Worm (Caenorhabditis elegans) whole organism, early embryonic: ENCODE results near the gene F16F9.4.

Experiments used
- B0310.2 ChIP-seq: sonication (generic microtip); optimal IDR thresholded peaks from 2 replicates; lab custom pipeline; 2016; ENCODE audit warnings: mild to moderate bottlenecking, missing genetic modification characterization, missing compliant biosample characterization
- F13C5.2 ChIP-seq: sonication (generic microtip); optimal IDR thresholded peaks from 2 replicates; lab custom pipeline; 2017; ENCODE audit warnings: mild to moderate bottlenecking, missing genetic modification characterization, inconsistent platforms, missing compliant biosample characterization
- aly-1 ChIP-seq: sonication (generic microtip); optimal IDR thresholded peaks from 2 replicates; lab custom pipeline; 2016; ENCODE audit warnings: missing genetic modification characterization, missing compliant biosample characterization
- ama-1 ChIP-seq: fragments of 150-350 bp; optimal IDR thresholded peaks from 2 replicates; lab custom pipeline; 2014
- ceh-13 ChIP-seq: fragments of 200-800 bp; sonication (Bioruptor generic); optimal IDR thresholded peaks from 2 replicates; lab custom pipeline; 2018; ENCODE audit warnings: mild to moderate bottlenecking, missing genetic modification characterization, missing compliant biosample characterization
- ceh-36 ChIP-seq: sonication (generic microtip); optimal IDR thresholded peaks from 2 replicates; lab custom pipeline; 2016; ENCODE audit warnings: missing genetic modification characterization, inconsistent platforms, missing compliant biosample characterization
- ets-7 ChIP-seq: sonication (generic microtip); optimal IDR thresholded peaks from 2 replicates; lab custom pipeline; 2016; ENCODE audit warnings: missing genotype, missing genetic modification characterization, missing compliant biosample characterization
- flt-1 ChIP-seq: fragments of 200-800 bp; sonication (Bioruptor generic); IDR thresholded peaks from 2 replicates; pipeline ENCODE4 v1.3.6; 2022; ENCODE audit warnings: missing genetic modification characterization, missing compliant biosample characterization
- hmbx-1 ChIP-seq: sonication (generic microtip); optimal IDR thresholded peaks from 2 replicates; lab custom pipeline; 2016; ENCODE audit warnings: mild to moderate bottlenecking, missing genetic modification characterization, missing compliant biosample characterization
- hmg-4 ChIP-seq: fragments of 200-800 bp; sonication (Bioruptor generic); optimal IDR thresholded peaks from 2 replicates; lab custom pipeline; 2018; ENCODE audit warnings: mild to moderate bottlenecking, missing genetic modification characterization, missing compliant biosample characterization
- hnd-1 ChIP-seq: sonication (generic microtip); optimal IDR thresholded peaks from 2 replicates; lab custom pipeline; 2016; ENCODE audit warnings: missing genetic modification characterization, missing compliant biosample characterization
- pes-1 ChIP-seq: fragments of 200-800 bp; sonication (Bioruptor generic); IDR thresholded peaks from 2 replicates; pipeline ENCODE4 v1.3.6; 2022; ENCODE audit warnings: missing genetic modification reagents, missing genetic modification characterization, missing compliant biosample characterization
- scrt-1 ChIP-seq: fragments of 200-800 bp; sonication (Bioruptor generic); IDR thresholded peaks from 2 replicates; pipeline ENCODE4 v1.3.6; 2022; ENCODE audit warnings: missing genetic modification characterization, missing compliant biosample characterization
- sea-1 ChIP-seq: fragments of 200-800 bp; sonication (Bioruptor generic); conservative IDR thresholded peaks from 2 replicates; pipeline ENCODE4 v1.3.6; 2022; ENCODE audit warnings: missing genetic modification characterization, missing compliant biosample characterization
- tbx-11 ChIP-seq: fragments of 200-800 bp; sonication (Bioruptor generic); IDR thresholded peaks from 2 replicates; pipeline ENCODE4 v1.3.6; 2022; ENCODE audit warnings: missing genetic modification characterization, missing compliant biosample characterization
- tbx-37 ChIP-seq: fragments of 200-800 bp; sonication (Bioruptor generic); conservative IDR thresholded peaks from 2 replicates; pipeline ENCODE4 v1.3.6; 2022; ENCODE audit warnings: missing genetic modification reagents, missing genetic modification characterization, missing compliant biosample characterization
- tra-4 ChIP-seq: sonication (generic microtip); optimal IDR thresholded peaks from 2 replicates; lab custom pipeline; 2017; ENCODE audit warnings: missing genetic modification characterization, missing compliant biosample characterization

F16F9.4 gene

ce11 chrX:8463085-8463645, at the start of gene F16F9.4:
TSS of gene F16F9.4 (minus strand) at chrX:8463360.
- TF ChIP-seq F13C5.2 (no peak), hmg-4 (GFP tag; lab: Kevin White, UChicago) (no peak)

DNA sequence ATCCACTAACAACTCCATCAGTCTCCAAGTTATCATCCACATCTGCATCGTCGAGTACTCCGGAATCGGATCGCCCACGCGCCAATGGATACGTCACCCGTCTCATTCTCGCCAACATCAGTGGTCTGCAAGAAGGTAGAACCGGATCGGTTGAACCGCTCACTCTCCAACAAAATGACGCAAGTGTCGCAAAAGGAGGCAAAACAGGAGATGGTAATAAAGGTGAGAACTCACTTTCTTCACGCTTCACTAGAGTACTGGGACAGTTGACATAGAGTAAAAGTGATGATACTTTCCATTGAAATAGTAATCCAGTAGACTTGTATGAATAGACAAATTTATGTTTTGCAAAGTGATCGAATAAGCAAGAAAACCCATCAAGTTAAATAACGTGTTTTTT, 45.9 kb upstream of the F16F9.4 start:
- TF ChIP-seq sea-1 (no peak), ceh-13 (GFP tag; lab: Kevin White, UChicago) (no peak), aly-1 (tag; lab: Kevin White, UChicago) (no peak), hnd-1 (tag; lab: Kevin White, UChicago) (no peak), hmbx-1 (no peak), ets-7 (tag; lab: Kevin White, UChicago) (no peak), F13C5.2 (no peak), scrt-1 (no peak), tbx-37 (GFP tag; lab: Robert Waterston, UW) (no peak), B0310.2 (tag; lab: Kevin White, UChicago) (no peak), ama-1 (no peak), ceh-36 (no peak)

DNA sequence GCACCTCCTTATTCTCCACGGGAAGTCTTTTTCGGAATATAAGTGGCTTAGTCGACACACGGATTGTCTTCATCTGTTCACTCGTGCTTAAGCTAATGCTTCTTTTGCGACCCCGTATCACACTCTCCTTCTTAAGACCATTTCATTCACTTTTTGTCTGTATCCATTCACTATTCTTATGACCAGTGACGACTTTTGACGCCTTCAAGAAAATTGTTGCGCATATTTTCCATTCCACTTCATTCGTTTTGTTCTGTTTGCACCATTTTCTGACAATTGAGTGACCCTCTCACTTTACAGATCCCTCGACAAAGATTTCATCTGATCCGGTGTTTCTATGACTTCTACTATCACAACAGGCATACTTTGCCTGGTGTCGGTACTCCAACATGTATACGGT, 44.4 kb upstream of the F16F9.4 start, which contains the start of gene H03E18.1:
Gene H03E18.1 (plus strand): TSS at position 301 of the 400 bp plus-strand sequence.
- no peak for TF ChIP-seq hmg-4 (GFP tag; lab: Kevin White, UChicago)
- TF ChIP-seq F13C5.2: no peak
- TF ChIP-seq tra-4 (tag; lab: Kevin White, UChicago): no peak
- TF ChIP-seq tbx-11 (GFP tag; lab: Robert Waterston, UW): no peak
- no peak for TF ChIP-seq ceh-13 (GFP tag; lab: Kevin White, UChicago)

- no peak for TF ChIP-seq flt-1 (GFP tag; lab: Robert Waterston, UW)
- TF ChIP-seq ets-7 (tag; lab: Kevin White, UChicago): no peak
- TF ChIP-seq hmbx-1: no peak
- no peak for TF ChIP-seq hnd-1 (tag; lab: Kevin White, UChicago)
- TF ChIP-seq sea-1: no peak
- TF ChIP-seq scrt-1: no peak
- TF ChIP-seq ceh-13 (GFP tag; lab: Kevin White, UChicago): no peak
- TF ChIP-seq tbx-11 (GFP tag; lab: Robert Waterston, UW): no peak
- no peak for TF ChIP-seq B0310.2 (tag; lab: Kevin White, UChicago)
- no peak for TF ChIP-seq pes-1 (GFP tag; lab: Robert Waterston, UW)
- TF ChIP-seq hmg-4 (GFP tag; lab: Kevin White, UChicago): no peak
- TF ChIP-seq tbx-37 (GFP tag; lab: Robert Waterston, UW): no peak
- TF ChIP-seq aly-1 (tag; lab: Kevin White, UChicago): no peak
These were observed 43.9 kb upstream of the F16F9.4 start for ce11 chrX:8507053-8507452.

- TF ChIP-seq aly-1 (tag; lab: Kevin White, UChicago) (no peak), hnd-1 (tag; lab: Kevin White, UChicago) (no peak), flt-1 (GFP tag; lab: Robert Waterston, UW) (no peak), ets-7 (tag; lab: Kevin White, UChicago) (no peak), pes-1 (GFP tag; lab: Robert Waterston, UW) (no peak), tbx-11 (GFP tag; lab: Robert Waterston, UW) (no peak), tbx-37 (GFP tag; lab: Robert Waterston, UW) (no peak), ceh-13 (GFP tag; lab: Kevin White, UChicago) (no peak), tra-4 (tag; lab: Kevin White, UChicago) (no peak), hmbx-1 (no peak), sea-1 (no peak), ama-1 (no peak), hmg-4 (GFP tag; lab: Kevin White, UChicago) (no peak), B0310.2 (tag; lab: Kevin White, UChicago) (no peak), ceh-36 (no peak)
These were observed 41.0 kb upstream of the F16F9.4 start for ce11 chrX:8504207-8504606.

ce11 chrX:8500922-8501321, 37.8 kb upstream of the F16F9.4 start, which contains the start of gene grd-4:
TSS of gene grd-4 (plus strand) at chrX:8501222.
- TF ChIP-seq tbx-11 (GFP tag; lab: Robert Waterston, UW) (no peak), ama-1 (no peak), flt-1 (GFP tag; lab: Robert Waterston, UW) (no peak), ets-7 (tag; lab: Kevin White, UChicago) (no peak), tra-4 (tag; lab: Kevin White, UChicago) (no peak), ceh-36 (no peak), sea-1 (no peak), pes-1 (GFP tag; lab: Robert Waterston, UW) (no peak), B0310.2 (tag; lab: Kevin White, UChicago) (no peak), ceh-13 (GFP tag; lab: Kevin White, UChicago) (no peak), F13C5.2 (no peak), hmg-4 (GFP tag; lab: Kevin White, UChicago) (no peak), tbx-37 (GFP tag; lab: Robert Waterston, UW) (no peak), aly-1 (tag; lab: Kevin White, UChicago) (no peak), scrt-1 (no peak)

ce11 chrX:8499721-8500120, 36.6 kb upstream of the F16F9.4 start, which contains the start of gene grd-14:
TSS of gene grd-14 (plus strand) at chrX:8500021.
- TF ChIP-seq ets-7 (tag; lab: Kevin White, UChicago) (no peak), ama-1 (no peak), aly-1 (tag; lab: Kevin White, UChicago) (no peak), pes-1 (GFP tag; lab: Robert Waterston, UW) (no peak), sea-1 (no peak), hnd-1 (tag; lab: Kevin White, UChicago) (no peak), ceh-13 (GFP tag; lab: Kevin White, UChicago) (no peak), tbx-11 (GFP tag; lab: Robert Waterston, UW) (no peak), scrt-1 (no peak)

DNA sequence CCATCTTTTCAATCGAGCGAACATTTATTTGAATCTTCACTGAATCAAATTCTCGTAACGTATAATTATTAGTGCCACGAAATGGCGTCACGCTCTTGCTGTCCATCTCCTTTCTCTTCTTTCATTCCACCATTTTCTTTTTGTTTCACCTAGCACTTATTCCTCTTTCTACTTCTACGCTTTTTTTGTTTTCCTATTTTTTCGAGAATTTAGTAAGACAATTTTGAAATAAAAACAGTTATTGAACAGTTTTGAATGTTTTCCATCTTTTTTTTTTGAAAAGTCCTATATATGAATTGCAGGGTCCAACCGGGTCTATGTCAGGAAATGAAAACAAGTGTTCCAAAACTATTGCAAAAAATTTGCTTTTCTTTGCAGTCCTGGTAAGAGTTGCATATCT, 31.8 kb upstream of the F16F9.4 start, which contains the start of gene T01B10.5:
Gene T01B10.5 (plus strand): TSS at position 301 of the 400 bp plus-strand sequence.
- TF ChIP-seq tra-4 (tag; lab: Kevin White, UChicago) (no peak), ceh-13 (GFP tag; lab: Kevin White, UChicago) (no peak), scrt-1 (no peak), ets-7 (tag; lab: Kevin White, UChicago) (no peak), tbx-11 (GFP tag; lab: Robert Waterston, UW) (no peak), B0310.2 (tag; lab: Kevin White, UChicago) (no peak), hmg-4 (GFP tag; lab: Kevin White, UChicago) (no peak), ama-1 (no peak), sea-1 (no peak), tbx-37 (GFP tag; lab: Robert Waterston, UW) (no peak), aly-1 (tag; lab: Kevin White, UChicago) (no peak), hnd-1 (tag; lab: Kevin White, UChicago) (no peak), F13C5.2 (no peak), pes-1 (GFP tag; lab: Robert Waterston, UW) (no peak), ceh-36 (no peak), hmbx-1 (no peak), flt-1 (GFP tag; lab: Robert Waterston, UW) (no peak)
